Worm (Caenorhabditis elegans): ENCODE data around the gene aps-2.
A peak's percentile ranks its signal among the peaks of the same experiment; 100 is the strongest.

The aps-2 gene

ce11 chrX:4453101-4453500 lies 5.0 kb upstream of the aps-2 start:
- TF ChIP-seq mep-1 (tag; optimal IDR thresholded peaks at IDR 0.05) = no peak
- no peak for TF ChIP-seq elt-2 (tag; optimal IDR thresholded peaks at IDR 0.05)
- no peak for TF ChIP-seq ztf-11 (tag; optimal IDR thresholded peaks at IDR 0.05)
- no peak for TF ChIP-seq zag-1 (tag; optimal IDR thresholded peaks at IDR 0.05)
- no peak for TF ChIP-seq nhr-28 (tag; optimal IDR thresholded peaks at IDR 0.05)
- TF ChIP-seq nhr-71 (tag; optimal IDR thresholded peaks at IDR 0.05) = no peak
- no peak for TF ChIP-seq nhr-237 (tag; optimal IDR thresholded peaks at IDR 0.05)
- TF ChIP-seq lin-13 (GFP tag; optimal IDR thresholded peaks at IDR 0.05) = no peak
- TF ChIP-seq hpl-2 (GFP tag; optimal IDR thresholded peaks at IDR 0.05) = no peak
- TF ChIP-seq pag-3 (tag; optimal IDR thresholded peaks at IDR 0.05; ENCODE audit: borderline replicate concordance, insufficient read depth) = no peak
- no peak for TF ChIP-seq tlp-1 (tag; optimal IDR thresholded peaks at IDR 0.05)
- TF ChIP-seq nhr-90 (tag; optimal IDR thresholded peaks at IDR 0.05; ENCODE audit: poor library complexity) = no peak
- TF ChIP-seq nhr-85 (tag) = no peak
- TF ChIP-seq elt-3 (tag; optimal IDR thresholded peaks at IDR 0.05) = no peak
- TF ChIP-seq nhr-47 (tag; optimal IDR thresholded peaks at IDR 0.05) = no peak
- no peak for TF ChIP-seq unc-98 (GFP tag; IDR thresholded peaks at IDR 0.05)
- TF ChIP-seq tbx-2 (tag; optimal IDR thresholded peaks at IDR 0.05) = no peak
- no peak for TF ChIP-seq Y116A8C.19 (tag; optimal IDR thresholded peaks at IDR 0.05; ENCODE audit: borderline replicate concordance)

- TF ChIP-seq sptf-1 (tag; optimal IDR thresholded peaks at IDR 0.05) (no peak), ztf-11 (tag; optimal IDR thresholded peaks at IDR 0.05) (no peak), snu-23 (GFP tag; optimal IDR thresholded peaks at IDR 0.05) (no peak), pqm-1 (tag; optimal IDR thresholded peaks at IDR 0.05) (no peak), snpc-4 (tag; optimal IDR thresholded peaks at IDR 0.05) (no peak), nhr-85 (tag) (peak; percentile 23)
Measured at ce11 chrX:4453820-4454219, 4.3 kb upstream of the aps-2 start, which contains the start of gene F02E8.4. Gene F02E8.4 (plus strand): TSS chrX:4454120.

ce11 chrX:4462390-4462789 lies 4.3 kb downstream of the aps-2 start, which contains the start of gene atg-16.1:
Gene atg-16.1 (minus strand): TSS chrX:4462465.
- TF ChIP-seq nhr-28 (tag; optimal IDR thresholded peaks at IDR 0.05) = no peak
- TF ChIP-seq nhr-19 (GFP tag; conservative IDR thresholded peaks at IDR 0.05) = peak; percentile 21; the same call in 1 of the 2 replicates
- TF ChIP-seq elt-3 (tag; optimal IDR thresholded peaks at IDR 0.05) = peak in 1 of 6 experiments; percentile 35
- no peak for TF ChIP-seq ztf-11 (tag; optimal IDR thresholded peaks at IDR 0.05)
- peak; percentile 45 to 71 for TF ChIP-seq lsy-2 (tag; optimal IDR thresholded peaks at IDR 0.05)
- no peak for TF ChIP-seq pqm-1 (tag; optimal IDR thresholded peaks at IDR 0.05)
- no peak for TF ChIP-seq zip-4 (GFP tag; optimal IDR thresholded peaks at IDR 0.05)
- peak; percentile 25 for TF ChIP-seq rnt-1 (tag; optimal IDR thresholded peaks at IDR 0.05)
- TF ChIP-seq unc-62 (GFP tag; optimal IDR thresholded peaks at IDR 0.05) = no peak
- peak; percentile 73 for TF ChIP-seq nhr-71 (tag; optimal IDR thresholded peaks at IDR 0.05)
- TF ChIP-seq Y116A8C.19 (tag; optimal IDR thresholded peaks at IDR 0.05; ENCODE audit: borderline replicate concordance) = no peak
- peak; percentile 70 for TF ChIP-seq nhr-20 (tag; optimal IDR thresholded peaks at IDR 0.05)
- peak; percentile 73 for TF ChIP-seq skn-1 (tag; optimal IDR thresholded peaks at IDR 0.05)
- TF ChIP-seq nhr-76 (tag; optimal IDR thresholded peaks at IDR 0.05) = no peak
- TF ChIP-seq unc-98 (GFP tag; IDR thresholded peaks at IDR 0.05) = no peak
- TF ChIP-seq fkh-8 (tag; optimal IDR thresholded peaks at IDR 0.05) = peak; percentile 41
- peak; percentile 8 to 63 (median 34) for TF ChIP-seq dpl-1 (GFP tag; optimal IDR thresholded peaks at IDR 0.05)
- TF ChIP-seq nhr-90 (tag; optimal IDR thresholded peaks at IDR 0.05; ENCODE audit: poor library complexity) = peak; percentile 37
- peak; percentile 73 for TF ChIP-seq snu-23 (GFP tag; optimal IDR thresholded peaks at IDR 0.05)
- peak in 1 of 2 experiments; percentile 57 for TF ChIP-seq mdl-1 (tag; optimal IDR thresholded peaks at IDR 0.05)
- TF ChIP-seq lin-14 (GFP tag; optimal IDR thresholded peaks at IDR 0.05) = peak; percentile 87
- TF ChIP-seq mef-2 (tag; optimal IDR thresholded peaks at IDR 0.05) = no peak
- TF ChIP-seq dsc-1 (tag; optimal IDR thresholded peaks at IDR 0.05) = peak; percentile 56
- no peak for TF ChIP-seq ceh-8 (GFP tag; optimal IDR thresholded peaks at IDR 0.05)
- TF ChIP-seq egl-13 (tag; optimal IDR thresholded peaks at IDR 0.05) = no peak
- peak; percentile 87 for TF ChIP-seq mep-1 (tag; optimal IDR thresholded peaks at IDR 0.05)
- peak; percentile 56 for TF ChIP-seq unc-130 (tag; optimal IDR thresholded peaks at IDR 0.05)
- TF ChIP-seq lin-39 (tag; optimal IDR thresholded peaks at IDR 0.05) = no peak
- peak; percentile 60 for TF ChIP-seq blmp-1 (tag; optimal IDR thresholded peaks at IDR 0.05)
- peak; percentile 27 for TF ChIP-seq lin-15B (tag; optimal IDR thresholded peaks at IDR 0.05)
- peak; percentile 67 for TF ChIP-seq swsn-7 (tag; optimal IDR thresholded peaks at IDR 0.05)
- TF ChIP-seq nhr-47 (tag; optimal IDR thresholded peaks at IDR 0.05) = peak; percentile 66
- TF ChIP-seq F16B12.6 (tag; optimal IDR thresholded peaks at IDR 0.05) = peak; percentile 34
- no peak for TF ChIP-seq aly-2 (tag; optimal IDR thresholded peaks at IDR 0.05)
- TF ChIP-seq C16A3.4 (tag; optimal IDR thresholded peaks at IDR 0.05) = peak; percentile 69
- no peak for TF ChIP-seq hlh-17 (GFP tag; optimal IDR thresholded peaks at IDR 0.05; ENCODE audit: borderline replicate concordance)
- peak; percentile 47 for TF ChIP-seq tbx-2 (tag; optimal IDR thresholded peaks at IDR 0.05)

Data from whole organism, L1 larva.